Fruit fly (Drosophila melanogaster) whole organism, pupa: ENCODE data around the gene CG7706.

Experiments
- CG10348 ChIP-seq: fragments of 200-800 bp; sonication (Bioruptor generic); IDR thresholded peaks from 2 replicates; pipeline ENCODE4 v1.3.6; 2022; ENCODE audit warnings: missing biosample characterization, missing genetic modification characterization
- CG32121 ChIP-seq: fragments of 200-800 bp; sonication (Bioruptor generic); IDR thresholded peaks from 2 replicates; pipeline ENCODE4 v1.3.6; 2022; ENCODE audit warnings: missing biosample characterization, missing genetic modification characterization
- CG4496 ChIP-seq: fragments of 200-800 bp; sonication (Bioruptor generic); IDR thresholded peaks from 3 replicates; pipeline ENCODE4 v1.3.6; 2022; ENCODE audit warnings: missing biosample characterization, missing genetic modification characterization
- Pif1B ChIP-seq: fragments of 200-800 bp; sonication (Bioruptor generic); optimal IDR thresholded peaks from 3 replicates; lab custom pipeline; 2016; ENCODE audit warnings: missing biosample characterization, missing genetic modification characterization

dm6 chr3R:18726334-18726733 is 48.7 kb downstream of the CG7706 start, which contains the start of gene CG7714:
- no peak for TF ChIP-seq Pif1B (GFP tag; lab: Kevin White, UChicago)
- TF ChIP-seq CG32121 (GFP tag; lab: Robert Waterston, UW), result no peak
- TF ChIP-seq CG10348, result no peak
- no peak for TF ChIP-seq CG4496
